Worm (Caenorhabditis elegans) whole organism, L4/young adult: ENCODE data around the gene C23H3.5.

Experiments
- W03F9.2 ChIP-seq: fragments of 150-350 bp; optimal IDR thresholded peaks from 2 replicates; lab custom pipeline; 2014; ENCODE audit warnings: missing biosample characterization, missing genetic modification characterization
- dao-5 ChIP-seq: sonication (generic microtip); optimal IDR thresholded peaks from 2 replicates; lab custom pipeline; 2016; ENCODE audit warnings: missing genotype, missing genetic modification characterization, moderate library complexity, missing compliant biosample characterization

DNA sequence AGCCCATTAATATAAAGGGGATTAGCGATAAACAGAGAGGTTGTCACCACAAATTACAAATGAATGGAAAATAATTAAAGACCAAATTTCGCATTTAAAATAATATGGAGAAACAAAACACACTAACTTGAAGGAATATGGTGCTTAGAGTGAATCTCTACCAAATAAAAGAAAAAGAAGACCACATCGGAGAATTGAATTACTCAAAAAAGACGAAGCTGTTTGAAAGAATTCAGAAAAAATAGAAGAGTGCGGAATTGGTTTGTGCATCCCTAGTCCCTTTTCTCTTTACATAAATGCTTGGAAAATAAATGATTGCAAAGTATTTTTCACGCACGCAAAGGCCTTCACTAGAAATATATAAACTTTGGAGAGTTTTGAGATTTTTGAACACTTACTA, 26.5 kb downstream of the C23H3.5 start:
- TF ChIP-seq W03F9.2 (tag; lab: Kevin White, UChicago) (no peak), dao-5 (no peak)
